Worm (Caenorhabditis elegans) whole organism, late embryonic: ENCODE measurements around the gene C43H6.12.

Experiments used
- ets-4 ChIP-seq: sonication (generic microtip); optimal IDR thresholded peaks from 2 replicates; lab custom pipeline; 2016; ENCODE audit warnings: missing genetic modification characterization, missing compliant biosample characterization
- fax-1 ChIP-seq: sonication (generic microtip); optimal IDR thresholded peaks from 2 replicates; lab custom pipeline; 2016; ENCODE audit warnings: missing genotype, missing genetic modification characterization, missing compliant biosample characterization
- hlh-13 ChIP-seq: fragments of 200-800 bp; sonication (Bioruptor generic); optimal IDR thresholded peaks from 2 replicates; lab custom pipeline; 2018; ENCODE audit warnings: mild to moderate bottlenecking, missing genetic modification characterization, missing compliant biosample characterization
- pqm-1 ChIP-seq: sonication (generic microtip); optimal IDR thresholded peaks from 2 replicates; lab custom pipeline; 2016; ENCODE audit warnings: missing genetic modification characterization, missing compliant biosample characterization
- sox-4 ChIP-seq: sonication (generic microtip); optimal IDR thresholded peaks from 2 replicates; lab custom pipeline; 2017; ENCODE audit warnings: mild to moderate bottlenecking, missing genetic modification characterization, inconsistent platforms, missing compliant biosample characterization
- tbx-2 ChIP-seq: sonication (generic microtip); optimal IDR thresholded peaks from 2 replicates; lab custom pipeline; 2016; ENCODE audit warnings: missing genetic modification characterization, missing compliant biosample characterization
- ztf-16 ChIP-seq: sonication (generic microtip); optimal IDR thresholded peaks from 2 replicates; lab custom pipeline; 2017; ENCODE audit warnings: missing genetic modification characterization, missing compliant biosample characterization

- TF ChIP-seq pqm-1 (tag; lab: Kevin White, UChicago): no peak
- no peak for TF ChIP-seq ztf-16
- no peak for TF ChIP-seq hlh-13 (GFP tag; lab: Kevin White, UChicago)
- TF ChIP-seq ets-4 (tag; lab: Kevin White, UChicago): no peak
- no peak for TF ChIP-seq sox-4 (tag; lab: Kevin White, UChicago)
- no peak for TF ChIP-seq tbx-2 (tag; lab: Kevin White, UChicago)
- no peak for TF ChIP-seq fax-1 (tag; lab: Kevin White, UChicago)
Observed at ce11 chrX:2456141-2456540, 46.7 kb downstream of the C43H6.12 start.
